Fruit fly (Drosophila melanogaster) whole organism, embryonic: ENCODE data around the gene CG15725.
A peak's percentile ranks its signal among the peaks of the same experiment; 100 is the strongest.

Experiments used
- Atf6 ChIP-seq: fragments of 200-800 bp; sonication (Bioruptor generic); IDR thresholded peaks from 2 replicates; pipeline ENCODE4 v1.3.6; 2022; ENCODE audit warnings: missing biosample characterization, missing genetic modification characterization
- CG10565 ChIP-seq: fragments of 200-800 bp; sonication (Bioruptor generic); optimal IDR thresholded peaks from 3 replicates; lab custom pipeline; 2016; ENCODE audit warnings: missing biosample characterization, mild to moderate bottlenecking, missing genetic modification characterization
- CG11085 ChIP-seq: fragments of 200-800 bp; sonication (Bioruptor generic); IDR thresholded peaks from 2 replicates; pipeline ENCODE4 v1.3.6; 2022; ENCODE audit warnings: missing biosample characterization, missing genetic modification characterization
- CG1233 ChIP-seq: fragments of 200-800 bp; sonication (Bioruptor generic); optimal IDR thresholded peaks from 4 replicates; lab custom pipeline; 2018; ENCODE audit warnings: missing biosample characterization, mild to moderate bottlenecking, missing genetic modification characterization
- CG13296 ChIP-seq: fragments of 200-800 bp; sonication (Bioruptor generic); optimal IDR thresholded peaks from 3 replicates; lab custom pipeline; 2018; ENCODE audit warnings: missing biosample characterization, mild to moderate bottlenecking, missing genetic modification characterization
- CG13894 ChIP-seq: fragments of 200-800 bp; sonication (Bioruptor generic); optimal IDR thresholded peaks from 3 replicates; lab custom pipeline; 2018; ENCODE audit warnings: missing biosample characterization, mild to moderate bottlenecking, missing genetic modification characterization, moderate library complexity
- CG14050 ChIP-seq: fragments of 200-800 bp; sonication (Bioruptor generic); IDR thresholded peaks from 3 replicates; pipeline ENCODE4 v1.3.6; 2022; ENCODE audit warnings: missing biosample characterization, missing genetic modification characterization
- CG14860 ChIP-seq: fragments of 200-800 bp; sonication (Bioruptor generic); IDR thresholded peaks from 3 replicates; pipeline ENCODE4 v1.3.6; 2022; ENCODE audit warnings: missing biosample characterization, missing genetic modification characterization; ENCODE audit not compliant: partially characterized antibody
- CG18599 ChIP-seq: fragments of 200-800 bp; sonication (Bioruptor generic); optimal IDR thresholded peaks from 3 replicates; lab custom pipeline; 2017; ENCODE audit warnings: missing biosample characterization, missing genetic modification characterization, mild to moderate bottlenecking, moderate library complexity, missing genetic modification reagents
- CG2116 ChIP-seq: fragments of 200-800 bp; sonication (Bioruptor generic); optimal IDR thresholded peaks from 3 replicates; lab custom pipeline; 2018; ENCODE audit warnings: missing biosample characterization, mild to moderate bottlenecking, missing genetic modification characterization
- CG31441 ChIP-seq: fragments of 200-800 bp; sonication (Bioruptor generic); IDR thresholded peaks from 2 replicates; pipeline ENCODE4 v1.3.6; 2022; ENCODE audit warnings: missing biosample characterization, missing genetic modification characterization
- CG32772 ChIP-seq: fragments of 200-800 bp; sonication (Bioruptor generic); IDR thresholded peaks from 2 replicates; pipeline ENCODE4 v1.3.6; 2022; ENCODE audit warnings: missing biosample characterization, missing genetic modification characterization
- CG34224 ChIP-seq: fragments of 200-800 bp; sonication (Bioruptor generic); IDR thresholded peaks from 3 replicates; pipeline ENCODE4 v1.3.6; 2022; ENCODE audit warnings: missing biosample characterization, missing genetic modification characterization; ENCODE audit not compliant: partially characterized antibody
- CG4360 ChIP-seq: fragments of 200-800 bp; sonication (Bioruptor generic); IDR thresholded peaks from 2 replicates; pipeline ENCODE4 v1.3.6; 2022; ENCODE audit warnings: missing biosample characterization, missing genetic modification characterization
- CG4404 ChIP-seq: fragments of 200-800 bp; sonication (Bioruptor generic); IDR thresholded peaks from 2 replicates; pipeline ENCODE4 v1.3.6; 2022; ENCODE audit warnings: missing biosample characterization, missing genetic modification characterization
- CG4617 ChIP-seq: fragments of 200-800 bp; sonication (Bioruptor generic); optimal IDR thresholded peaks from 3 replicates; lab custom pipeline; 2016; ENCODE audit warnings: missing biosample characterization, missing genetic modification characterization, borderline replicate concordance
- CG7786 ChIP-seq: fragments of 200-800 bp; sonication (Bioruptor generic); optimal IDR thresholded peaks from 2 replicates; lab custom pipeline; 2016; ENCODE audit warnings: missing biosample characterization, missing genetic modification characterization
- CG8089 ChIP-seq: fragments of 200-800 bp; sonication (Bioruptor generic); optimal IDR thresholded peaks from 3 replicates; lab custom pipeline; 2016; ENCODE audit warnings: missing biosample characterization, missing genetic modification characterization
- CG9437 ChIP-seq: fragments of 200-800 bp; sonication (Bioruptor generic); optimal IDR thresholded peaks from 2 replicates; lab custom pipeline; 2018; ENCODE audit warnings: missing biosample characterization, mild to moderate bottlenecking, missing genetic modification characterization
- Dp ChIP-seq: fragments of 200-800 bp; sonication (Bioruptor generic); optimal IDR thresholded peaks from 2 replicates; lab custom pipeline; 2018; ENCODE audit warnings: missing biosample characterization, mild to moderate bottlenecking, missing genetic modification characterization, moderate library complexity
- Dref ChIP-seq: fragments of 200-800 bp; sonication (Bioruptor generic); IDR thresholded peaks from 2 replicates; pipeline ENCODE4 v1.3.6; 2022; ENCODE audit warnings: missing biosample characterization, missing genetic modification characterization
- H2.0 ChIP-seq: fragments of 200-800 bp; sonication (Bioruptor generic); IDR thresholded peaks from 2 replicates; pipeline ENCODE4 v1.3.6; 2022; ENCODE audit warnings: missing biosample characterization, missing genetic modification characterization
- HmgZ ChIP-seq: fragments of 200-800 bp; sonication (Bioruptor generic); optimal IDR thresholded peaks from 2 replicates; lab custom pipeline; 2018; ENCODE audit warnings: missing biosample characterization, mild to moderate bottlenecking, missing genetic modification characterization
- Hmx ChIP-seq: fragments of 200-800 bp; sonication (Bioruptor generic); optimal IDR thresholded peaks from 2 replicates; lab custom pipeline; 2016; ENCODE audit warnings: missing biosample characterization, missing genetic modification characterization
- Lpt ChIP-seq: fragments of >200 bp; optimal IDR thresholded peaks from 2 replicates; lab custom pipeline; 2018; ENCODE audit warnings: missing biosample characterization, missing genetic modification characterization
- Neu2 ChIP-seq: fragments of 200-800 bp; sonication (Bioruptor generic); optimal IDR thresholded peaks from 3 replicates; lab custom pipeline; 2016; ENCODE audit warnings: missing biosample characterization, missing genetic modification characterization, borderline replicate concordance
- Opbp ChIP-seq: fragments of 200-800 bp; sonication (Bioruptor generic); IDR thresholded peaks from 3 replicates; pipeline ENCODE4 v1.3.6; 2022; ENCODE audit warnings: missing biosample characterization, missing genetic modification characterization; ENCODE audit not compliant: partially characterized antibody
- Sox100B ChIP-seq: fragments of 200-800 bp; sonication (Bioruptor generic); optimal IDR thresholded peaks from 3 replicates; lab custom pipeline; 2018; ENCODE audit warnings: missing biosample characterization, mild to moderate bottlenecking, missing genetic modification characterization
- Sry-β ChIP-seq: fragments of 200-800 bp; sonication (Bioruptor generic); optimal IDR thresholded peaks from 2 replicates; lab custom pipeline; 2018; ENCODE audit warnings: missing biosample characterization, mild to moderate bottlenecking, missing genetic modification characterization, moderate library complexity
- Trl ChIP-seq, 3 experiments: fragments of >200 bp in 2 of 3; fragments of 200-800 bp in 1 of 3; sonication (Bioruptor generic) in 1 of 3; optimal IDR thresholded peaks; 2 replicates in 1 of 3; 3 replicates in 2 of 3; lab custom pipeline; 2016 to 2017; ENCODE audit warnings: missing biosample characterization in 1 of 3, missing genetic modification characterization in 1 of 3
- Usf ChIP-seq: fragments of 200-800 bp; sonication (Bioruptor generic); optimal IDR thresholded peaks from 2 replicates; lab custom pipeline; 2017; ENCODE audit warnings: missing genotype, missing biosample characterization, missing genetic modification characterization
- Xbp1 ChIP-seq: fragments of 200-800 bp; sonication (Bioruptor generic); optimal IDR thresholded peaks from 3 replicates; lab custom pipeline; 2016; ENCODE audit warnings: missing biosample characterization, mild to moderate bottlenecking, missing genetic modification characterization
- Xrp1 ChIP-seq: fragments of 200-800 bp; sonication (Bioruptor generic); IDR thresholded peaks from 2 replicates; pipeline ENCODE4 v1.3.6; 2022; ENCODE audit warnings: missing biosample characterization, missing genetic modification characterization
- abd-A ChIP-seq: fragments of 200-800 bp; sonication (Bioruptor generic); optimal IDR thresholded peaks from 3 replicates; lab custom pipeline; 2019; ENCODE audit warnings: missing biosample characterization, mild to moderate bottlenecking, missing genetic modification characterization, moderate library complexity
- ac ChIP-seq: fragments of 200-800 bp; sonication (Bioruptor generic); optimal IDR thresholded peaks from 3 replicates; lab custom pipeline; 2017; ENCODE audit warnings: missing biosample characterization, mild to moderate bottlenecking, missing genetic modification characterization
- caup ChIP-seq: fragments of 200-800 bp; sonication (Bioruptor generic); optimal IDR thresholded peaks from 3 replicates; lab custom pipeline; 2017; ENCODE audit warnings: missing biosample characterization, mild to moderate bottlenecking, missing genetic modification characterization, moderate library complexity; ENCODE audit not compliant: severe bottlenecking
- ci ChIP-seq: fragments of 200-800 bp; sonication (Bioruptor generic); IDR thresholded peaks from 3 replicates; pipeline ENCODE4 v1.3.6; 2022; ENCODE audit warnings: missing biosample characterization, missing genetic modification characterization
- dan ChIP-seq: fragments of 200-800 bp; sonication (Bioruptor generic); IDR thresholded peaks from 2 replicates; pipeline ENCODE4 v1.3.6; 2022; ENCODE audit warnings: missing biosample characterization, missing genetic modification characterization
- dysf ChIP-seq: fragments of 200-800 bp; sonication (Bioruptor generic); IDR thresholded peaks from 3 replicates; pipeline ENCODE4 v1.3.6; 2022; ENCODE audit warnings: missing biosample characterization, missing genetic modification characterization
- exex ChIP-seq: fragments of 200-800 bp; sonication (Bioruptor generic); optimal IDR thresholded peaks from 4 replicates; lab custom pipeline; 2018; ENCODE audit warnings: missing biosample characterization, mild to moderate bottlenecking, missing genetic modification characterization, moderate library complexity
- gcm ChIP-seq: fragments of 200-800 bp; sonication (Bioruptor generic); optimal IDR thresholded peaks from 2 replicates; lab custom pipeline; 2019; ENCODE audit warnings: missing biosample characterization, mild to moderate bottlenecking, missing genetic modification characterization, moderate library complexity
- gro ChIP-seq: fragments of 200-800 bp; sonication (Bioruptor generic); optimal IDR thresholded peaks from 2 replicates; lab custom pipeline; 2016; ENCODE audit warnings: missing biosample characterization, missing genetic modification characterization
- ken ChIP-seq: fragments of 200-800 bp; sonication (Bioruptor generic); IDR thresholded peaks from 3 replicates; pipeline ENCODE4 v1.3.6; 2022; ENCODE audit warnings: missing biosample characterization, missing genetic modification characterization
- lbe ChIP-seq: fragments of 200-800 bp; sonication (Bioruptor generic); optimal IDR thresholded peaks from 2 replicates; lab custom pipeline; 2016; ENCODE audit warnings: missing biosample characterization, mild to moderate bottlenecking, missing genetic modification characterization
- onecut ChIP-seq: fragments of 200-800 bp; sonication (Bioruptor generic); IDR thresholded peaks from 2 replicates; pipeline ENCODE4 v1.3.6; 2022; ENCODE audit warnings: missing biosample characterization, missing genetic modification characterization
- sc ChIP-seq, 3 experiments: fragments of >200 bp in 2 of 3; fragments of 200-800 bp in 1 of 3; sonication (Bioruptor generic) in 1 of 3; optimal IDR thresholded peaks; 2 replicates in 2 of 3; 3 replicates in 1 of 3; lab custom pipeline; 2017; ENCODE audit warnings: mild to moderate bottlenecking in 1 of 3, missing biosample characterization in 1 of 3, missing genetic modification characterization in 1 of 3, missing genetic modification reagents in 1 of 3
- sisA ChIP-seq: fragments of 200-800 bp; sonication (Bioruptor generic); IDR thresholded peaks from 2 replicates; pipeline ENCODE4 v1.3.6; 2022; ENCODE audit warnings: missing biosample characterization, missing genetic modification characterization
- so ChIP-seq: fragments of 200-800 bp; sonication (Bioruptor generic); IDR thresholded peaks from 3 replicates; pipeline ENCODE4 v1.3.6; 2022; ENCODE audit warnings: missing biosample characterization, missing genetic modification characterization
- stc ChIP-seq: fragments of 200-800 bp; sonication (Bioruptor generic); IDR thresholded peaks from 2 replicates; pipeline ENCODE4 v1.3.6; 2022; ENCODE audit warnings: missing biosample characterization, missing genetic modification characterization
- usp ChIP-seq: fragments of >200 bp; optimal IDR thresholded peaks from 2 replicates; lab custom pipeline; 2017; ENCODE audit warnings: missing biosample characterization, missing genetic modification characterization

CG15725 gene

DNA sequence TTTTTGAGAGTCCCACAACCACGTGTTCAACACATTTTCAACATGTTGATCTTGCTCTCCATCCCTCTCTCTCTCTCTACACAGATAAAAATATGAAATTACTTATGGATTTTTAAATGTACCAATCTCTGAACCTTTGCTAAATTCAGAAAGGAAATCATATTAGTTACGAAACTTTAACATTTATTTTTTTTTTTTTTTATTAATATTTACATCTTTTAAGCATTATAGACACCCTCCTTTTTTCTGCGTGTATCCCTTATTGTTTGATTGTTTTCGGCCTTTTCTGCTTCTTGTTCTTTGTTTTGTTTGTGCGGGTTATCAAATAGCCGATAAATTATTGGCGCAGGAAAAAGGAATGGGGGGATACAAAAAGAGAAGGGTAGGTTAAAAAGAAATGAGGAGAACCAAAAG, 39.2 kb upstream of the CG15725 start (continued):
- peak; percentile 67 for TF ChIP-seq Sry-β
- peak; percentile 91 for TF ChIP-seq ken (GFP tag; lab: Robert Waterston, UW)
- peak; percentile 66 for TF ChIP-seq CG8089 (GFP tag; lab: Kevin White, UChicago)
- TF ChIP-seq sc (optimal IDR thresholded peaks at IDR 0.05; lab: Kevin White, UChicago) = no peak
- TF ChIP-seq sc (GFP tag; optimal IDR thresholded peaks at IDR 0.05; lab: Kevin White, UChicago) = peak; percentile 89
- TF ChIP-seq Trl (optimal IDR thresholded peaks at IDR 0.05; lab: Kevin White, UChicago) = peak; percentile 23 to 42
- TF ChIP-seq Trl (GFP tag; optimal IDR thresholded peaks at IDR 0.05; lab: Kevin White, UChicago) = peak; percentile 80
- TF ChIP-seq Sox100B = peak; percentile 94
- TF ChIP-seq Hmx (GFP tag; lab: Kevin White, UChicago) = peak; percentile 81
- peak; percentile 95 for TF ChIP-seq so
- peak; percentile 84 for TF ChIP-seq CG7786
- TF ChIP-seq CG4404 (GFP tag; lab: Robert Waterston, UW) = peak; percentile 96
- peak; percentile 90 for TF ChIP-seq CG9437
- TF ChIP-seq CG10565 (GFP tag; lab: Kevin White, UChicago) = peak; percentile 78
- TF ChIP-seq Neu2 = no peak
- peak; percentile 99 for TF ChIP-seq gcm (GFP tag; lab: Kevin White, UChicago)
- TF ChIP-seq caup (GFP tag; lab: Kevin White, UChicago) = peak; percentile 94
- TF ChIP-seq Xbp1 = peak; percentile 95
- no peak for TF ChIP-seq Dref (GFP tag; lab: Robert Waterston, UW)
- no peak for TF ChIP-seq usp (GFP tag; lab: Kevin White, UChicago)
- TF ChIP-seq lbe (GFP tag; lab: Kevin White, UChicago) = peak; percentile 92
- TF ChIP-seq CG11085 (GFP tag; lab: Robert Waterston, UW) = peak; percentile 95
- peak; percentile 94 for TF ChIP-seq ci (GFP tag; lab: Robert Waterston, UW)
- TF ChIP-seq H2.0 (GFP tag; lab: Robert Waterston, UW) = peak; percentile 93
- TF ChIP-seq Usf (GFP tag; lab: Kevin White, UChicago) = peak; percentile 90
- peak; percentile 84 for TF ChIP-seq exex
- no peak for TF ChIP-seq CG34224
- peak; percentile 93 for TF ChIP-seq ac
- peak; percentile 89 for TF ChIP-seq CG14050 (GFP tag; lab: Robert Waterston, UW)
- TF ChIP-seq CG13894 (tag; lab: Kevin White, UChicago) = peak; percentile 96
- no peak for TF ChIP-seq Opbp (GFP tag; lab: Robert Waterston, UW)
- TF ChIP-seq Lpt = no peak
- peak; percentile 89 for TF ChIP-seq onecut (GFP tag; lab: Robert Waterston, UW)
- TF ChIP-seq CG2116 = peak; percentile 77
- TF ChIP-seq Atf6 (GFP tag; lab: Robert Waterston, UW) = peak; percentile 94
- TF ChIP-seq CG13296 (GFP tag; lab: Kevin White, UChicago) = peak; percentile 96
- peak; percentile 61 for TF ChIP-seq CG4360 (GFP tag; lab: Robert Waterston, UW)
- peak; percentile 95 for TF ChIP-seq CG32772 (GFP tag; lab: Robert Waterston, UW)
- TF ChIP-seq Xrp1 (GFP tag; lab: Robert Waterston, UW) = peak; percentile 99
- peak; percentile 94 for TF ChIP-seq stc (GFP tag; lab: Robert Waterston, UW)
- TF ChIP-seq sisA (GFP tag; lab: Robert Waterston, UW) = peak; percentile 94
- TF ChIP-seq dan (GFP tag; lab: Robert Waterston, UW) = peak; percentile 79; the same call in 1 of the 2 replicates
- peak; percentile 92 for TF ChIP-seq CG1233 (GFP tag; lab: Kevin White, UChicago)
- TF ChIP-seq CG4617 (GFP tag; lab: Kevin White, UChicago) = peak; percentile 87
- TF ChIP-seq Dp (GFP tag; lab: Kevin White, UChicago) = no peak
- TF ChIP-seq CG14860 (GFP tag; lab: Robert Waterston, UW) = no peak
- TF ChIP-seq abd-A (tag; lab: Kevin White, UChicago) = peak; percentile 76
- TF ChIP-seq CG31441 (GFP tag; lab: Robert Waterston, UW) = peak; percentile 99
- TF ChIP-seq CG18599 (GFP tag; lab: Kevin White, UChicago) = peak; percentile 96
- peak; percentile 92 for TF ChIP-seq HmgZ (tag; lab: Kevin White, UChicago)
- TF ChIP-seq gro (GFP tag; lab: Kevin White, UChicago) = peak; percentile 79
- peak; percentile 97 for TF ChIP-seq dysf (GFP tag; lab: Robert Waterston, UW)
